Fruit fly (Drosophila melanogaster) whole organism, embryonic: ENCODE data around the gene CG5938.
A peak's percentile ranks its signal among the peaks of the same experiment; 100 is the strongest.

Source experiments
- Adf1 ChIP-seq: fragments of 200-800 bp; sonication (Bioruptor generic); IDR thresholded peaks from 2 replicates; pipeline ENCODE4 v1.3.6; 2022; ENCODE audit warnings: missing biosample characterization, missing genetic modification characterization
- Atf6 ChIP-seq: fragments of 200-800 bp; sonication (Bioruptor generic); IDR thresholded peaks from 2 replicates; pipeline ENCODE4 v1.3.6; 2022; ENCODE audit warnings: missing biosample characterization, missing genetic modification characterization
- B-H1 ChIP-seq: fragments of 200-800 bp; sonication (Bioruptor generic); IDR thresholded peaks from 3 replicates; pipeline ENCODE4 v1.3.6; 2022; ENCODE audit warnings: missing biosample characterization, missing genetic modification characterization
- CG1024 ChIP-seq: fragments of 200-800 bp; sonication (Bioruptor generic); IDR thresholded peaks from 2 replicates; pipeline ENCODE4 v1.3.6; 2022; ENCODE audit warnings: missing biosample characterization, missing genetic modification characterization
- CG11504 ChIP-seq: fragments of 200-800 bp; sonication (Bioruptor generic); optimal IDR thresholded peaks from 3 replicates; lab custom pipeline; 2019; ENCODE audit warnings: missing biosample characterization, mild to moderate bottlenecking, missing genetic modification characterization, moderate library complexity
- CG11723 ChIP-seq: fragments of 200-800 bp; sonication (Bioruptor generic); optimal IDR thresholded peaks from 2 replicates; lab custom pipeline; 2017; ENCODE audit warnings: missing biosample characterization, mild to moderate bottlenecking, missing genetic modification characterization
- CG14710 ChIP-seq: fragments of 200-800 bp; sonication (Bioruptor generic); optimal IDR thresholded peaks from 3 replicates; lab custom pipeline; 2019; ENCODE audit warnings: missing biosample characterization, mild to moderate bottlenecking, missing genetic modification characterization, moderate library complexity
- CG15073 ChIP-seq: fragments of 200-800 bp; sonication (Bioruptor generic); optimal IDR thresholded peaks from 2 replicates; lab custom pipeline; 2016; ENCODE audit warnings: missing biosample characterization, missing genetic modification characterization
- CG16815 ChIP-seq: fragments of 200-800 bp; sonication (Bioruptor generic); optimal IDR thresholded peaks from 3 replicates; lab custom pipeline; 2017; ENCODE audit warnings: missing biosample characterization, mild to moderate bottlenecking, missing genetic modification characterization
- CG16863 ChIP-seq: fragments of 200-800 bp; sonication (Bioruptor generic); optimal IDR thresholded peaks from 3 replicates; lab custom pipeline; 2016; ENCODE audit warnings: missing biosample characterization, missing genetic modification characterization
- CG17328 ChIP-seq: fragments of 200-800 bp; sonication (Bioruptor generic); IDR thresholded peaks from 2 replicates; pipeline ENCODE4 v1.3.6; 2022; ENCODE audit warnings: missing biosample characterization, missing genetic modification characterization
- CG2199 ChIP-seq: fragments of 200-800 bp; sonication (Bioruptor generic); IDR thresholded peaks from 3 replicates; pipeline ENCODE4 v1.3.6; 2022; ENCODE audit warnings: missing biosample characterization, missing genetic modification characterization
- CG34224 ChIP-seq: fragments of 200-800 bp; sonication (Bioruptor generic); IDR thresholded peaks from 3 replicates; pipeline ENCODE4 v1.3.6; 2022; ENCODE audit warnings: missing biosample characterization, missing genetic modification characterization; ENCODE audit not compliant: partially characterized antibody
- CG4617 ChIP-seq: fragments of 200-800 bp; sonication (Bioruptor generic); optimal IDR thresholded peaks from 3 replicates; lab custom pipeline; 2016; ENCODE audit warnings: missing biosample characterization, missing genetic modification characterization, borderline replicate concordance
- CG6683 ChIP-seq: fragments of 200-800 bp; sonication (Bioruptor generic); optimal IDR thresholded peaks from 2 replicates; lab custom pipeline; 2017; ENCODE audit warnings: missing biosample characterization, mild to moderate bottlenecking, missing genetic modification characterization, missing genetic modification reagents
- CG6791 ChIP-seq: fragments of 200-800 bp; sonication (Bioruptor generic); IDR thresholded peaks from 3 replicates; pipeline ENCODE4 v1.3.6; 2022; ENCODE audit warnings: missing biosample characterization, missing genetic modification characterization; ENCODE audit not compliant: partially characterized antibody
- CG8089 ChIP-seq: fragments of 200-800 bp; sonication (Bioruptor generic); optimal IDR thresholded peaks from 3 replicates; lab custom pipeline; 2016; ENCODE audit warnings: missing biosample characterization, missing genetic modification characterization
- CG8359 ChIP-seq: fragments of 200-800 bp; sonication (Bioruptor generic); optimal IDR thresholded peaks from 2 replicates; lab custom pipeline; 2017; ENCODE audit warnings: missing biosample characterization, mild to moderate bottlenecking, missing genetic modification characterization, borderline replicate concordance
- Dad ChIP-seq: fragments of 200-800 bp; sonication (Bioruptor generic); optimal IDR thresholded peaks from 3 replicates; lab custom pipeline; 2016; ENCODE audit warnings: missing biosample characterization, missing genetic modification characterization
- Dip3 ChIP-seq: fragments of 200-800 bp; sonication (Bioruptor generic); optimal IDR thresholded peaks from 3 replicates; lab custom pipeline; 2016; ENCODE audit warnings: missing biosample characterization, missing genetic modification characterization
- E2f1 ChIP-seq: fragments of 200-800 bp; sonication (Bioruptor generic); IDR thresholded peaks from 2 replicates; pipeline ENCODE4 v1.3.6; 2022; ENCODE audit warnings: missing biosample characterization, missing genetic modification characterization
- Fer3 ChIP-seq: fragments of 200-800 bp; sonication (Bioruptor generic); optimal IDR thresholded peaks from 2 replicates; lab custom pipeline; 2018; ENCODE audit warnings: missing biosample characterization, mild to moderate bottlenecking, missing genetic modification characterization, moderate library complexity
- Gug ChIP-seq: fragments of 200-800 bp; sonication (Bioruptor generic); IDR thresholded peaks from 4 replicates; pipeline ENCODE4 v1.3.6; 2022; ENCODE audit warnings: missing biosample characterization, missing genetic modification characterization
- H15 ChIP-seq: fragments of 200-800 bp; sonication (Bioruptor generic); IDR thresholded peaks from 3 replicates; pipeline ENCODE4 v1.3.6; 2022; ENCODE audit warnings: missing biosample characterization, missing genetic modification characterization
- Hr51 ChIP-seq, 2 experiments: fragments of 200-800 bp; sonication (Bioruptor generic); optimal IDR thresholded peaks; 2 replicates in 1 of 2; 3 replicates in 1 of 2; lab custom pipeline; 2016 to 2018; ENCODE audit warnings: missing biosample characterization in 2 of 2, missing genetic modification characterization in 2 of 2, mild to moderate bottlenecking in 1 of 2, moderate library complexity in 1 of 2
- Hsf ChIP-seq: fragments of 200-800 bp; sonication (Bioruptor generic); optimal IDR thresholded peaks from 3 replicates; lab custom pipeline; 2016; ENCODE audit warnings: missing biosample characterization, missing genetic modification characterization
- Jarid2 ChIP-seq: fragments of 200-800 bp; sonication (Bioruptor generic); optimal IDR thresholded peaks from 3 replicates; lab custom pipeline; 2017; ENCODE audit warnings: mild to moderate bottlenecking, missing biosample characterization, missing genetic modification reagents, missing genetic modification characterization
- Lpt ChIP-seq: fragments of >200 bp; optimal IDR thresholded peaks from 2 replicates; lab custom pipeline; 2018; ENCODE audit warnings: missing biosample characterization, missing genetic modification characterization
- Max ChIP-seq: fragments of 200-800 bp; sonication (Bioruptor generic); optimal IDR thresholded peaks from 2 replicates; lab custom pipeline; 2016; ENCODE audit warnings: missing biosample characterization, mild to moderate bottlenecking, missing genetic modification characterization
- Pdp1 ChIP-seq, 2 experiments: fragments of 200-800 bp; sonication (Bioruptor generic); optimal IDR thresholded peaks; 3 replicates each; lab custom pipeline; 2016; ENCODE audit warnings: missing biosample characterization in 2 of 2, missing genetic modification characterization in 2 of 2, mild to moderate bottlenecking in 1 of 2, moderate library complexity in 1 of 2
- Six4 ChIP-seq: fragments of 200-800 bp; sonication (Bioruptor generic); optimal IDR thresholded peaks from 2 replicates; lab custom pipeline; 2016; ENCODE audit warnings: missing biosample characterization, missing genetic modification characterization
- Sox100B ChIP-seq: fragments of 200-800 bp; sonication (Bioruptor generic); optimal IDR thresholded peaks from 3 replicates; lab custom pipeline; 2018; ENCODE audit warnings: missing biosample characterization, mild to moderate bottlenecking, missing genetic modification characterization
- Sox102F ChIP-seq: fragments of 200-800 bp; sonication (Bioruptor generic); optimal IDR thresholded peaks from 2 replicates; lab custom pipeline; 2018; ENCODE audit warnings: missing biosample characterization, mild to moderate bottlenecking, missing genetic modification characterization, moderate library complexity
- ash1 ChIP-seq: fragments of 200-800 bp; sonication (Bioruptor generic); optimal IDR thresholded peaks from 2 replicates; lab custom pipeline; 2018; ENCODE audit warnings: missing biosample characterization, mild to moderate bottlenecking, missing genetic modification characterization
- chn ChIP-seq: fragments of 200-800 bp; sonication (Bioruptor generic); optimal IDR thresholded peaks from 2 replicates; lab custom pipeline; 2016; ENCODE audit warnings: missing biosample characterization, missing genetic modification characterization
- eve ChIP-seq, 2 experiments: fragments of >200 bp; optimal IDR thresholded peaks; 2 replicates each; lab custom pipeline; 2017; ENCODE audit warnings: missing biosample characterization in 2 of 2, missing genetic modification characterization in 2 of 2
- ftz-f1 ChIP-seq: fragments of 200-800 bp; sonication (Bioruptor generic); optimal IDR thresholded peaks from 2 replicates; lab custom pipeline; 2016; ENCODE audit warnings: missing biosample characterization, missing genetic modification characterization
- gsb-n ChIP-seq: fragments of 200-800 bp; sonication (Bioruptor generic); optimal IDR thresholded peaks from 3 replicates; lab custom pipeline; 2018; ENCODE audit warnings: missing biosample characterization, mild to moderate bottlenecking, missing genetic modification characterization
- klu ChIP-seq: fragments of 200-800 bp; sonication (Bioruptor generic); IDR thresholded peaks from 2 replicates; pipeline ENCODE4 v1.3.6; 2022; ENCODE audit warnings: missing biosample characterization, missing genetic modification characterization
- lab ChIP-seq: fragments of 200-800 bp; sonication (Bioruptor generic); optimal IDR thresholded peaks from 3 replicates; lab custom pipeline; 2017; ENCODE audit warnings: missing biosample characterization, missing genetic modification characterization, mild to moderate bottlenecking, moderate library complexity, missing genetic modification reagents
- nmo ChIP-seq: fragments of 200-800 bp; sonication (Bioruptor generic); optimal IDR thresholded peaks from 2 replicates; lab custom pipeline; 2018; ENCODE audit warnings: missing biosample characterization, mild to moderate bottlenecking, missing genetic modification characterization, moderate library complexity
- onecut ChIP-seq: fragments of 200-800 bp; sonication (Bioruptor generic); IDR thresholded peaks from 2 replicates; pipeline ENCODE4 v1.3.6; 2022; ENCODE audit warnings: missing biosample characterization, missing genetic modification characterization
- pzg ChIP-seq: fragments of 200-800 bp; sonication (Bioruptor generic); optimal IDR thresholded peaks from 3 replicates; lab custom pipeline; 2018; ENCODE audit warnings: missing biosample characterization, mild to moderate bottlenecking, missing genetic modification characterization, moderate library complexity
- sens ChIP-seq: fragments of 200-800 bp; sonication (Bioruptor generic); peaks from one replicate; lab custom pipeline; 2016; ENCODE audit warnings: missing biosample characterization, missing genetic modification characterization
- sim ChIP-seq: fragments of 200-800 bp; sonication (Bioruptor generic); IDR thresholded peaks from 2 replicates; pipeline ENCODE4 v1.3.6; 2022; ENCODE audit warnings: missing biosample characterization, missing genetic modification characterization
- sug ChIP-seq: fragments of 200-800 bp; optimal IDR thresholded peaks from 2 replicates; lab custom pipeline; 2019; ENCODE audit warnings: missing biosample characterization, mild to moderate bottlenecking, missing genetic modification characterization, moderate library complexity
- tgo ChIP-seq: fragments of 200-800 bp; sonication (Bioruptor generic); IDR thresholded peaks from 3 replicates; pipeline ENCODE4 v1.3.6; 2022; ENCODE audit warnings: missing biosample characterization, missing genetic modification characterization
- tin ChIP-seq: fragments of 200-800 bp; sonication (Bioruptor generic); optimal IDR thresholded peaks from 3 replicates; lab custom pipeline; 2016; ENCODE audit warnings: missing biosample characterization, missing genetic modification characterization
- z ChIP-seq: fragments of 200-800 bp; sonication (Bioruptor generic); IDR thresholded peaks from 3 replicates; pipeline ENCODE4 v1.3.6; 2022; ENCODE audit warnings: missing biosample characterization, missing genetic modification characterization
- zf30C ChIP-seq: fragments of 200-800 bp; sonication (Bioruptor generic); optimal IDR thresholded peaks from 3 replicates; lab custom pipeline; 2018; ENCODE audit warnings: missing biosample characterization, mild to moderate bottlenecking, missing genetic modification characterization

The CG5938 gene

dm6 chr3R:27244742-27245400 lies 29.7 kb upstream of the CG5938 start, which contains the start of gene CG18766 (continued):
- TF ChIP-seq CG34224 (GFP tag; lab: Robert Waterston, UW) (no peak), Max (GFP tag; lab: Kevin White, UChicago) (peak; percentile 38), Pdp1 (GFP tag; optimal IDR thresholded peaks at IDR 0.05; lab: Kevin White, UChicago) (peak in 1 of 2 experiments; percentile 57), CG4617 (GFP tag; lab: Kevin White, UChicago) (peak; percentile 89), nmo (peak; percentile 52), Sox102F (GFP tag; lab: Kevin White, UChicago) (no peak), CG1024 (GFP tag; lab: Robert Waterston, UW) (no peak; the same call in 1 of the 2 replicates), Dad (GFP tag; lab: Kevin White, UChicago) (no peak), zf30C (GFP tag; lab: Kevin White, UChicago) (no peak), Atf6 (peak; percentile 27; the same call in 1 of the 2 replicates), Lpt (GFP tag; lab: Kevin White, UChicago) (no peak), B-H1 (GFP tag; lab: Robert Waterston, UW) (no peak), CG16863 (GFP tag; lab: Kevin White, UChicago) (no peak), ash1 (GFP tag; lab: Kevin White, UChicago) (no peak), z (no peak), CG17328 (GFP tag; lab: Robert Waterston, UW) (no peak), Dip3 (GFP tag; lab: Kevin White, UChicago) (no peak), CG16815 (GFP tag; lab: Kevin White, UChicago) (no peak), sens (GFP tag; lab: Kevin White, UChicago) (peak; percentile 57), eve (GFP tag; optimal IDR thresholded peaks at IDR 0.05; lab: Kevin White, UChicago) (no peak), Hr51 (GFP tag; optimal IDR thresholded peaks at IDR 0.05; lab: Kevin White, UChicago) (no peak), H15 (GFP tag; lab: Robert Waterston, UW) (no peak), tgo (GFP tag; lab: Robert Waterston, UW) (no peak), pzg (GFP tag; lab: Kevin White, UChicago) (peak; percentile 82), ftz-f1 (peak; percentile 69), CG8089 (GFP tag; lab: Kevin White, UChicago) (peak; percentile 7), Hsf (GFP tag; lab: Kevin White, UChicago) (peak; percentile 27), sim (GFP tag; lab: Robert Waterston, UW) (no peak), CG14710 (peak; percentile 12), CG11504 (tag; lab: Kevin White, UChicago) (peak; percentile 68), chn (GFP tag; lab: Kevin White, UChicago) (peak; percentile 60), CG2199 (peak; percentile 70; the same call in 1 of the 3 replicates), tin (GFP tag; lab: Kevin White, UChicago) (no peak), Gug (GFP tag; lab: Robert Waterston, UW) (peak; percentile 18; the same call in 1 of the 4 replicates), sug (peak; percentile 99), Six4 (GFP tag; lab: Kevin White, UChicago) (no peak), CG6791 (GFP tag; lab: Robert Waterston, UW) (peak; percentile 28; the same call in 1 of the 3 replicates), onecut (GFP tag; lab: Robert Waterston, UW) (no peak), E2f1 (0 out of 2 replicates have a peak, but pooled peaks have one; percentile 20), klu (no peak), CG8359 (GFP tag; lab: Kevin White, UChicago) (no peak), Fer3 (no peak), Jarid2 (GFP tag; lab: Kevin White, UChicago) (peak; percentile 33), Adf1 (peak; percentile 66), gsb-n (tag; lab: Kevin White, UChicago) (peak; percentile 5), CG6683 (GFP tag; lab: Kevin White, UChicago) (no peak), CG11723 (no peak), Sox100B (GFP tag; lab: Kevin White, UChicago) (no peak), lab (GFP tag; lab: Kevin White, UChicago) (no peak), CG15073 (GFP tag; lab: Kevin White, UChicago) (no peak)
